ENCODE assay signal across 2 fruit fly cellular contexts in the genomic region with DNA sequence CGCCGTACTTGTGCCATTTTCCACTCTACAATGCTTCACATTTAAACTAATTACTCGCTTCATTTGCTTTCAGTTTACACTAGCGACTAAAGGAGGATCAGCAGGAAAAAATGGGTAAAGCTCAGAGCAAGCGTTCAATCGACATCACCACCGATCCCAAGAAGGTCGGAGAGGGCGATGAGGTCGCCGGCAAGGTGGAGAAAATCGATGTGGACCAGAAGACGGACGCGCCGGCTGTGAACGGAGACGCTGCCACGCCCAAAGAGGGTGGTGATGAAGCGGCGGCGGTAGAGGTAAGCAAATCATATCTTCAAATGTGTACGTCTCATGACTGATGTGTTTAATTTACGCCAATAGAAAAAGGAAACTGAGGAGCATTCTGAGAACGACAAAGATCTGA.
TF ChIP-seq lines count a peak whose summit lies in the region.

No protein-coding gene starts in this region.

- TF ChIP-seq CTCF in whole organism, embryonic (GFP tag; optimal IDR thresholded peaks at IDR 0.05; lab: Kevin White, UChicago): no peak

TF ChIP-seq in whole organism, embryonic, 481 proteins besides CTCF, POLR2A, EP300 and RAD21:
- TF ChIP-seq CG15601 (tag; optimal IDR thresholded peaks at IDR 0.05; lab: Kevin White, UChicago) (no peak), Med (GFP tag; lab: Kevin White, UChicago) (peak; percentile 63)
TF ChIP-seq in whole organism, embryonic: peak in this region for 1.

TF ChIP-seq in whole organism, prepupa, 60 proteins besides CTCF, POLR2A, EP300 and RAD21:
- TF ChIP-seq CG8119 (GFP tag; IDR thresholded peaks at IDR 0.05; lab: Robert Waterston, UW): no peak
- TF ChIP-seq svp (GFP tag; lab: Kevin White, UChicago): peak; percentile 74
